In the genomic region with DNA sequence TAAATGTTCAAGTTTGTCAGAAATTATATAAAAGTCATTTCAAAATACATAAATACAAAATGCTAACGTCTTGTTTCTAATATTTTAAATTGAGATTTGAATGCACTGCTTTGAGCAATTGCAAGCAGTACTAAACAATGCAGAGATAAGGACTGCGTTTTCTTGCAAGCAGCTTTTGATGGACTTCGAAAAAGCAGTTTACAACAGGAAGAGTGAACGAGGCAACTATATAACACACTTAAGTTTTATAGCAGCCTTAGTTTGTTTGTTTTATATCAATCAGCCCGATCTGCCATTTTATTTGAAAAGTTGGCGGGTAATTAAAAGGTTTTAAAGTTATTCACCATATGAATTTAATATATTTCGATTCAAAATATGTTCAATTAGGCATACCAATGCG, we compare ENCODE assay signal across 1 fruit fly cellular context.
TF ChIP-seq lines count a peak whose summit lies in the region.

No protein-coding gene starts in this region.

TF ChIP-seq in whole organism, embryonic, 481 proteins besides CTCF, POLR2A, EP300 and RAD21 (continued from another document):
- TF ChIP-seq jing (GFP tag; optimal IDR thresholded peaks at IDR 0.05; lab: Kevin White, UChicago) = no peak
- no peak for TF ChIP-seq CG13775 (GFP tag; optimal IDR thresholded peaks at IDR 0.05; lab: Kevin White, UChicago)
- TF ChIP-seq CG7839 (tag; optimal IDR thresholded peaks at IDR 0.05; lab: Kevin White, UChicago) = peak; percentile 15
- no peak for TF ChIP-seq Sox102F (GFP tag; optimal IDR thresholded peaks at IDR 0.05; lab: Kevin White, UChicago)
- TF ChIP-seq CG7786 (GFP tag; optimal IDR thresholded peaks at IDR 0.05; lab: Kevin White, UChicago) = no peak
- no peak for TF ChIP-seq CG17802 (tag; optimal IDR thresholded peaks at IDR 0.05; lab: Kevin White, UChicago)
- no peak for TF ChIP-seq CG9727 (GFP tag; optimal IDR thresholded peaks at IDR 0.05; lab: Kevin White, UChicago)
- no peak for TF ChIP-seq gsb (GFP tag; IDR thresholded peaks at IDR 0.05; lab: Robert Waterston, UW)
- TF ChIP-seq Dek (tag; optimal IDR thresholded peaks at IDR 0.05; lab: Kevin White, UChicago) = peak; percentile 19
- TF ChIP-seq CG1647 (GFP tag; optimal IDR thresholded peaks at IDR 0.05; lab: Kevin White, UChicago) = no peak
- TF ChIP-seq ewg (GFP tag; optimal IDR thresholded peaks at IDR 0.05; lab: Kevin White, UChicago) = peak; percentile 20
- TF ChIP-seq Atf-2 (GFP tag; optimal IDR thresholded peaks at IDR 0.05; lab: Kevin White, UChicago) = no peak
- no peak for TF ChIP-seq dysf (GFP tag; IDR thresholded peaks at IDR 0.05; lab: Robert Waterston, UW)
- TF ChIP-seq Dip3 (GFP tag; optimal IDR thresholded peaks at IDR 0.05; lab: Kevin White, UChicago) = no peak
- no peak for TF ChIP-seq trh (GFP tag; optimal IDR thresholded peaks at IDR 0.05; lab: Kevin White, UChicago)
- no peak for TF ChIP-seq CG10274 (GFP tag; optimal IDR thresholded peaks at IDR 0.05; lab: Kevin White, UChicago)
- no peak; the same call in 1 of the 2 replicates for TF ChIP-seq inv (GFP tag; IDR thresholded peaks at IDR 0.05; lab: Robert Waterston, UW; ENCODE audit: partially characterized antibody)
- TF ChIP-seq CkIIα-i1 (GFP tag; IDR thresholded peaks at IDR 0.05; lab: Robert Waterston, UW) = no peak
- TF ChIP-seq nom (GFP tag; optimal IDR thresholded peaks at IDR 0.05; lab: Kevin White, UChicago) = no peak
- no peak for TF ChIP-seq zen2 (GFP tag; IDR thresholded peaks at IDR 0.05; lab: Robert Waterston, UW; ENCODE audit: partially characterized antibody)
- TF ChIP-seq sc (optimal IDR thresholded peaks at IDR 0.05; lab: Kevin White, UChicago) = no peak
- no peak for TF ChIP-seq sc (GFP tag; optimal IDR thresholded peaks at IDR 0.05; lab: Kevin White, UChicago)
- TF ChIP-seq CG17612 (GFP tag; IDR thresholded peaks at IDR 0.05; lab: Robert Waterston, UW) = no peak
- TF ChIP-seq CG7556 (GFP tag; optimal IDR thresholded peaks at IDR 0.05; lab: Kevin White, UChicago) = no peak
- TF ChIP-seq chif (GFP tag; optimal IDR thresholded peaks at IDR 0.05; lab: Kevin White, UChicago) = peak in 1 of 2 experiments; percentile 30
- no peak for TF ChIP-seq wek (GFP tag; optimal IDR thresholded peaks at IDR 0.05; lab: Kevin White, UChicago)
- TF ChIP-seq CG4328 (GFP tag; optimal IDR thresholded peaks at IDR 0.05; lab: Kevin White, UChicago) = no peak
- no peak for TF ChIP-seq MBD-R2 (GFP tag; IDR thresholded peaks at IDR 0.05; lab: Robert Waterston, UW)
- TF ChIP-seq D (optimal IDR thresholded peaks at IDR 0.05; lab: Kevin White, UChicago) = no peak
- TF ChIP-seq D (GFP tag; optimal IDR thresholded peaks at IDR 0.05; lab: Kevin White, UChicago) = no peak
- no peak for TF ChIP-seq CG8089 (GFP tag; optimal IDR thresholded peaks at IDR 0.05; lab: Kevin White, UChicago)
- TF ChIP-seq ranshi (GFP tag; IDR thresholded peaks at IDR 0.05; lab: Robert Waterston, UW) = no peak
- peak; percentile 73 for TF ChIP-seq zen (tag; optimal IDR thresholded peaks at IDR 0.05; lab: Kevin White, UChicago)
- TF ChIP-seq Chrac-16 (GFP tag; optimal IDR thresholded peaks at IDR 0.05; lab: Kevin White, UChicago) = peak; percentile 4
- no peak for TF ChIP-seq dan (GFP tag; IDR thresholded peaks at IDR 0.05; lab: Robert Waterston, UW)
- TF ChIP-seq CG8924 (tag; optimal IDR thresholded peaks at IDR 0.05; lab: Kevin White, UChicago) = no peak
- TF ChIP-seq unc-4 (GFP tag; IDR thresholded peaks at IDR 0.05; lab: Robert Waterston, UW; ENCODE audit: partially characterized antibody) = no peak
- TF ChIP-seq CG4820 (GFP tag; optimal IDR thresholded peaks at IDR 0.05; lab: Kevin White, UChicago) = no peak
- TF ChIP-seq sens-2 (GFP tag; IDR thresholded peaks at IDR 0.05; lab: Robert Waterston, UW) = no peak
- TF ChIP-seq sim (GFP tag; IDR thresholded peaks at IDR 0.05; lab: Robert Waterston, UW) = no peak
- no peak for TF ChIP-seq tx (GFP tag; optimal IDR thresholded peaks at IDR 0.05; lab: Kevin White, UChicago)
- TF ChIP-seq HmgD (GFP tag; optimal IDR thresholded peaks at IDR 0.05; lab: Kevin White, UChicago) = peak; percentile 95
- TF ChIP-seq CG13123 (GFP tag; optimal IDR thresholded peaks at IDR 0.05; lab: Kevin White, UChicago) = no peak
- no peak for TF ChIP-seq cato (GFP tag; optimal IDR thresholded peaks at IDR 0.05; lab: Kevin White, UChicago; ENCODE audit: borderline replicate concordance)
- peak; percentile 94 for TF ChIP-seq Myb (GFP tag; optimal IDR thresholded peaks at IDR 0.05; lab: Kevin White, UChicago)
- TF ChIP-seq Dfd (GFP tag; optimal IDR thresholded peaks at IDR 0.05; lab: Kevin White, UChicago) = peak in 1 of 2 experiments; percentile 66
- TF ChIP-seq Six4 (GFP tag; optimal IDR thresholded peaks at IDR 0.05; lab: Kevin White, UChicago) = no peak
- peak; percentile 26; the same call in 1 of the 2 replicates for TF ChIP-seq Adf1 (GFP tag; IDR thresholded peaks at IDR 0.05; lab: Robert Waterston, UW)
- TF ChIP-seq NFAT (GFP tag; IDR thresholded peaks at IDR 0.05; lab: Robert Waterston, UW) = no peak
- peak; percentile 25 for TF ChIP-seq trem (tag; optimal IDR thresholded peaks at IDR 0.05; lab: Kevin White, UChicago)
- peak; percentile 31 for TF ChIP-seq twi (tag; optimal IDR thresholded peaks at IDR 0.05; lab: Kevin White, UChicago)
- TF ChIP-seq CG34224 (GFP tag; IDR thresholded peaks at IDR 0.05; lab: Robert Waterston, UW; ENCODE audit: partially characterized antibody) = no peak
- peak; percentile 18 for TF ChIP-seq CG15601 (tag; optimal IDR thresholded peaks at IDR 0.05; lab: Kevin White, UChicago)
- no peak for TF ChIP-seq gcm2 (GFP tag; optimal IDR thresholded peaks at IDR 0.05; lab: Kevin White, UChicago)
- no peak for TF ChIP-seq CG18764 (GFP tag; optimal IDR thresholded peaks at IDR 0.05; lab: Kevin White, UChicago)
- no peak for TF ChIP-seq E2f1 (GFP tag; IDR thresholded peaks at IDR 0.05; lab: Robert Waterston, UW)
- TF ChIP-seq Doc3 (GFP tag; IDR thresholded peaks at IDR 0.05; lab: Robert Waterston, UW; ENCODE audit: partially characterized antibody) = no peak
- TF ChIP-seq CHES-1-like (GFP tag; optimal IDR thresholded peaks at IDR 0.05; lab: Kevin White, UChicago) = peak; percentile 14
- TF ChIP-seq CG9876 (GFP tag; optimal IDR thresholded peaks at IDR 0.05; lab: Kevin White, UChicago) = peak; percentile 28
- no peak for TF ChIP-seq zfh2 (GFP tag; optimal IDR thresholded peaks at IDR 0.05; lab: Kevin White, UChicago)
- no peak for TF ChIP-seq CG7372 (GFP tag; IDR thresholded peaks at IDR 0.05; lab: Robert Waterston, UW)
- TF ChIP-seq HmgZ (tag; optimal IDR thresholded peaks at IDR 0.05; lab: Kevin White, UChicago) = peak; percentile 66
- no peak for TF ChIP-seq vfl (GFP tag; optimal IDR thresholded peaks at IDR 0.05; lab: Kevin White, UChicago)
- peak; percentile 32; the same call in 1 of the 2 replicates for TF ChIP-seq sob (GFP tag; IDR thresholded peaks at IDR 0.05; lab: Robert Waterston, UW)
- no peak for TF ChIP-seq CG12744 (GFP tag; optimal IDR thresholded peaks at IDR 0.05; lab: Kevin White, UChicago)
- TF ChIP-seq CG16813 (GFP tag; IDR thresholded peaks at IDR 0.05; lab: Robert Waterston, UW; ENCODE audit: partially characterized antibody) = peak; percentile 37; the same call in 1 of the 3 replicates
- peak; percentile 83 for TF ChIP-seq Lhr (GFP tag; optimal IDR thresholded peaks at IDR 0.05; lab: Kevin White, UChicago)
- peak; percentile 99 for TF ChIP-seq CG31365 (tag; optimal IDR thresholded peaks at IDR 0.05; lab: Kevin White, UChicago)
- TF ChIP-seq Elba2 (GFP tag; optimal IDR thresholded peaks at IDR 0.05; lab: Kevin White, UChicago) = peak; percentile 11
- peak; percentile 26 for TF ChIP-seq mam (GFP tag; optimal IDR thresholded peaks at IDR 0.05; lab: Kevin White, UChicago)
- no peak for TF ChIP-seq hth (optimal IDR thresholded peaks at IDR 0.05; lab: Kevin White, UChicago)
- no peak for TF ChIP-seq Dll (GFP tag; IDR thresholded peaks at IDR 0.05; lab: Robert Waterston, UW; ENCODE audit: partially characterized antibody)
- no peak for TF ChIP-seq CG3163 (GFP tag; optimal IDR thresholded peaks at IDR 0.05; lab: Kevin White, UChicago)
- no peak for TF ChIP-seq Fer2 (tag; optimal IDR thresholded peaks at IDR 0.05; lab: Kevin White, UChicago)
- TF ChIP-seq CG4854 (GFP tag; optimal IDR thresholded peaks at IDR 0.05; lab: Kevin White, UChicago) = no peak
- peak; percentile 47 for TF ChIP-seq phol (tag; optimal IDR thresholded peaks at IDR 0.05; lab: Kevin White, UChicago)
- no peak for TF ChIP-seq chm (GFP tag; IDR thresholded peaks at IDR 0.05; lab: Robert Waterston, UW)
